Worm (Caenorhabditis elegans) whole organism, young adult: ENCODE data around the gene H10D18.5.

Experiments
- B0336.3 ChIP-seq: fragments of 200-800 bp; sonication (Bioruptor generic); IDR thresholded peaks from 2 replicates; pipeline ENCODE4 v1.3.6; 2022; ENCODE audit warnings: missing genetic modification characterization, missing compliant biosample characterization
- T26A5.8 ChIP-seq: sonication (generic microtip); optimal IDR thresholded peaks from 2 replicates; lab custom pipeline; 2016; ENCODE audit warnings: missing genetic modification characterization, missing compliant biosample characterization
- bed-1 ChIP-seq: fragments of 200-800 bp; sonication (Bioruptor generic); IDR thresholded peaks from 2 replicates; pipeline ENCODE4 v1.3.6; 2022; ENCODE audit warnings: missing genetic modification reagents, missing genetic modification characterization, missing compliant biosample characterization
- cebp-2 ChIP-seq: fragments of 200-800 bp; sonication (Bioruptor generic); IDR thresholded peaks from 2 replicates; pipeline ENCODE4 v1.3.6; 2022; ENCODE audit warnings: missing genetic modification characterization, missing compliant biosample characterization
- let-526 ChIP-seq: fragments of 200-800 bp; sonication (Bioruptor generic); IDR thresholded peaks from 2 replicates; pipeline ENCODE4 v1.3.6; 2022; ENCODE audit warnings: missing genetic modification reagents, missing genetic modification characterization, missing compliant biosample characterization
- nfya-1 ChIP-seq: sonication (generic microtip); optimal IDR thresholded peaks from 2 replicates; lab custom pipeline; 2017; ENCODE audit warnings: antibody characterized with exemption, missing compliant biosample characterization, missing genetic modification characterization, borderline replicate concordance; ENCODE audit not compliant: insufficient read depth
- pha-4 ChIP-seq: fragments of 150-350 bp; sonication (generic microtip); optimal IDR thresholded peaks from 2 replicates; lab custom pipeline; 2014; ENCODE audit warnings: missing biosample characterization, missing genetic modification reagents, missing genetic modification characterization
- sea-2 ChIP-seq: fragments of 200-800 bp; sonication (Bioruptor generic); IDR thresholded peaks from 2 replicates; pipeline ENCODE4 v1.3.6; 2022; ENCODE audit warnings: missing genetic modification characterization, missing compliant biosample characterization
- ztf-28 ChIP-seq: fragments of 200-800 bp; sonication (Bioruptor generic); IDR thresholded peaks from 2 replicates; pipeline ENCODE4 v1.3.6; 2022; ENCODE audit warnings: missing genetic modification reagents, missing genetic modification characterization, missing compliant biosample characterization

DNA sequence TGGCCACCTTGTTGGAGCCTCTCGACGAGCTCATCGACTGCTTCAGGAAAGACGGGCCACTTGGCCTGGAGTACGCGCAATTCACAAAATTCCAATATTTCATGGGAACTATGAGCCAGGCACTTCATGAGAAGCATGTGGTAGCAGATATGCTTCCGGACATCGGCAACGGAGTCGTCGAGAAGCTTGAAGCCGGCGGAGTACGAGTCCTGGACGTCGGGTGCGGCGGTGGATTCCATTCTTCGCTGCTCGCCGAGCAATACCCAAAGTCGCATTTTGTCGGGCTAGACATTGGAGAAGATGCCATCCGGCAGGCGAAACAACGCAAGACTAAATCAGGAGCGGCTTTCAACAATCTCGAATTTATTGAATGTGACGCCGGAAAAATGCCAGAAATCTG lies 57.9 kb downstream of the H10D18.5 start:
- no peak for TF ChIP-seq let-526 (GFP tag; lab: Robert Waterston, UW)
- no peak for TF ChIP-seq cebp-2 (GFP tag; lab: Robert Waterston, UW)
- TF ChIP-seq bed-1, result no peak
- TF ChIP-seq sea-2 (GFP tag; lab: Robert Waterston, UW), result no peak
- no peak for TF ChIP-seq T26A5.8 (tag; lab: Kevin White, UChicago)
- no peak for TF ChIP-seq B0336.3 (GFP tag; lab: Robert Waterston, UW)
- TF ChIP-seq pha-4 (tag; lab: Kevin White, UChicago), result no peak
- TF ChIP-seq nfya-1, result no peak
- TF ChIP-seq ztf-28 (GFP tag; lab: Robert Waterston, UW), result no peak
